Worm (Caenorhabditis elegans): Measurements from ENCODE around the gene F08H9.2.

The F08H9.2 gene

ce11 chrV:14422317-14422716 is 38.1 kb upstream of the F08H9.2 start, which contains the start of gene pas-1:
Gene pas-1, minus strand, starts transcription at chrV:14422618.
- no peak for TF ChIP-seq set-16 (GFP tag; IDR thresholded peaks at IDR 0.05)
- no peak for TF ChIP-seq attf-4 (tag; optimal IDR thresholded peaks at IDR 0.05)
- TF ChIP-seq dmd-8 (GFP tag; IDR thresholded peaks at IDR 0.05) = peak; percentile 74
- no peak for TF ChIP-seq nhr-6 (tag; optimal IDR thresholded peaks at IDR 0.05)
- TF ChIP-seq spr-1 (tag; optimal IDR thresholded peaks at IDR 0.05) = no peak
- no peak for TF ChIP-seq madf-9 (GFP tag; conservative IDR thresholded peaks at IDR 0.05)
- peak; percentile 54 for TF ChIP-seq egl-43 (GFP tag; IDR thresholded peaks at IDR 0.05)
- 0 out of 2 replicates have a peak, but pooled peaks have one; percentile 48 for TF ChIP-seq T26A8.4 (GFP tag; IDR thresholded peaks at IDR 0.05)
- peak; percentile 67 for TF ChIP-seq ama-1 (optimal IDR thresholded peaks at IDR 0.05)
- peak; percentile 29 for TF ChIP-seq nhr-102 (tag; optimal IDR thresholded peaks at IDR 0.05)
- 0 out of 2 replicates have a peak, but pooled peaks have one; percentile 40 for TF ChIP-seq pha-4 (GFP tag; IDR thresholded peaks at IDR 0.05)
- no peak for TF ChIP-seq pha-4 (tag; optimal IDR thresholded peaks at IDR 0.05)
- 0 out of 2 replicates have a peak, but pooled peaks have one; percentile 6 for TF ChIP-seq arid-1 (GFP tag; conservative IDR thresholded peaks at IDR 0.05)
- TF ChIP-seq saeg-2 (GFP tag; IDR thresholded peaks at IDR 0.05) = no peak
- TF ChIP-seq Y105C5A.15 (GFP tag; IDR thresholded peaks at IDR 0.05) = 0 out of 2 replicates have a peak, but pooled peaks have one; percentile 12
- peak; percentile 60 for TF ChIP-seq lin-38 (GFP tag; IDR thresholded peaks at IDR 0.05)
- no peak for TF ChIP-seq lin-39 (tag; optimal IDR thresholded peaks at IDR 0.05)
- TF ChIP-seq aha-1 (tag) = peak; percentile 38
- TF ChIP-seq Y48G9A.11 (GFP tag; IDR thresholded peaks at IDR 0.05) = peak; percentile 15; the same call in 1 of the 2 replicates
- TF ChIP-seq nhr-10 (tag; optimal IDR thresholded peaks at IDR 0.05) = no peak
- TF ChIP-seq ceh-20 (GFP tag; IDR thresholded peaks at IDR 0.05) = no peak
- TF ChIP-seq pqm-1 (tag; optimal IDR thresholded peaks at IDR 0.05) = no peak

DNA sequence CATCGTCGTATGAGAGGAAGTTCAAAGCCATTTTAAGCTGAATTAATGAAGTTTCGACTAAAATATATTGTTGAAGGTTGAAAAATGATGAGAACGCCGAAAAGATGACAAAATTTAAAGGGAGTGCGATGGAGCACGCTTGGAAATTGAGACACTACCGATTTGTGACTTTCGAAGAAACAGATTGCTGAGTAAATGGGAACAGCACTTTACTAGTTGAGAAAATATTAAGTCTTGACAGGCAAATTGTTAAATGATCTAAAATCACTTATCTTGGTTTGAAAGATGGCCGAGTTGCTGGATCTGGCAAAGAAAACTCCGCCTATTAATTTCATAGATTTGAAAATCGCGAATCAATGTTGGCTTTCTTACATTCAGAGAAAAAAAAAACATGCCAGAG is 37.2 kb upstream of the F08H9.2 start, which contains the start of gene rpoa-12:
rpoa-12 (minus strand) TSS at position 37 of the 400 bp plus-strand sequence.
- TF ChIP-seq T20F7.1 (GFP tag; optimal IDR thresholded peaks at IDR 0.05) (no peak), mdl-1 (tag; optimal IDR thresholded peaks at IDR 0.05) (no peak), lin-38 (GFP tag; IDR thresholded peaks at IDR 0.05) (peak; percentile 68), lsy-2 (tag; optimal IDR thresholded peaks at IDR 0.05) (peak in 1 of 2 experiments; percentile 42), snpc-1.2 (GFP tag; IDR thresholded peaks at IDR 0.05) (no peak), mes-2 (tag; optimal IDR thresholded peaks at IDR 0.05; ENCODE audit: poor library complexity, severe bottlenecking) (peak; percentile 77), snpc-4 (tag; optimal IDR thresholded peaks at IDR 0.05) (no peak), pqm-1 (tag; optimal IDR thresholded peaks at IDR 0.05) (no peak), ztf-7 (tag; optimal IDR thresholded peaks at IDR 0.05) (no peak), F49E8.2 (tag; optimal IDR thresholded peaks at IDR 0.05; ENCODE audit: borderline replicate concordance) (no peak), nhr-25 (tag; optimal IDR thresholded peaks at IDR 0.05; ENCODE audit: borderline replicate concordance, insufficient read depth) (peak; percentile 16), F37D6.2 (tag; optimal IDR thresholded peaks at IDR 0.05) (peak; percentile 23), lim-7 (GFP tag; IDR thresholded peaks at IDR 0.05) (no peak), ama-1 (optimal IDR thresholded peaks at IDR 0.05) (no peak), lin-13 (GFP tag; optimal IDR thresholded peaks at IDR 0.05) (no peak), rbr-2 (tag; optimal IDR thresholded peaks at IDR 0.05) (peak; percentile 21), arid-1 (GFP tag; conservative IDR thresholded peaks at IDR 0.05) (no peak), hif-1 (tag; optimal IDR thresholded peaks at IDR 0.05) (peak in 1 of 2 experiments; percentile 74), pha-4 (GFP tag; IDR thresholded peaks at IDR 0.05) (no peak), pha-4 (tag; optimal IDR thresholded peaks at IDR 0.05) (no peak), mdt-29 (GFP tag; IDR thresholded peaks at IDR 0.05) (no peak), duxl-1 (tag; optimal IDR thresholded peaks at IDR 0.05; ENCODE audit: poor library complexity) (no peak), skn-1 (tag; optimal IDR thresholded peaks at IDR 0.05) (no peak), mxl-2 (GFP tag; conservative IDR thresholded peaks at IDR 0.05) (no peak), F44E2.7 (GFP tag; IDR thresholded peaks at IDR 0.05) (no peak), lin-15B (tag; optimal IDR thresholded peaks at IDR 0.05) (no peak), unc-130 (GFP tag; optimal IDR thresholded peaks at IDR 0.05) (peak; percentile 47), dpl-1 (GFP tag; optimal IDR thresholded peaks at IDR 0.05) (peak; percentile 28), nhr-6 (tag; optimal IDR thresholded peaks at IDR 0.05) (peak; percentile 64), lin-1 (GFP tag; IDR thresholded peaks at IDR 0.05) (no peak), daf-16 (GFP tag; optimal IDR thresholded peaks at IDR 0.05) (no peak), daf-16 (tag; optimal IDR thresholded peaks at IDR 0.05) (peak; percentile 17), madf-5 (GFP tag; IDR thresholded peaks at IDR 0.05) (no peak)
